Fruit fly (Drosophila melanogaster): ENCODE measurements around the gene gny.

Gene gny

DNA sequence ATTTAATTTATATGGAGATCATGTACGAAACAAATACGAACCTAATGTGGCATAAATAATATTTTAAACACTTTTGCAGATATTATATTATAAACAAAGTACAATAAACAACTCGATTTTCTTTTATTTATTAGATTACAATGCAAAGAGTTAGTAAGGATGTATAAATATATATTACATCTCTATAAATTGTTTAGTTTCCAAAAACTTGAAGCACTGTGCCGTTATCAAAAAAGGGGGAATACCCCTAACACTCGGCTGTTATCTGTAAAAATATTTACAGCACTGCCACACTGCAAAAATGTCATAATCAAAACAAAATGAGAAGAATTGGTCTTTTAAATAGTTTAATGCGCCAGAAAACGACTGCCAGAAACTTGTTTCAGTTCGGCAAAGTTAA lies 48.6 kb downstream of the gny start, which contains the start of gene CG5188 (continued):
- TF ChIP-seq slbo (GFP tag; IDR thresholded peaks at IDR 0.05) = peak; percentile 67
- 0 out of 3 replicates have a peak, but pooled peaks have one; percentile 45 for TF ChIP-seq CG6791 (GFP tag; IDR thresholded peaks at IDR 0.05; ENCODE audit: partially characterized antibody)
- TF ChIP-seq bcd (GFP tag; optimal IDR thresholded peaks at IDR 0.05) = no peak
- TF ChIP-seq CG11398 (GFP tag; optimal IDR thresholded peaks at IDR 0.05) = no peak
- no peak for TF ChIP-seq CG6254 (GFP tag; optimal IDR thresholded peaks at IDR 0.05)
- peak; percentile 54 for TF ChIP-seq Dek (tag; optimal IDR thresholded peaks at IDR 0.05)
- TF ChIP-seq CG14860 (GFP tag; IDR thresholded peaks at IDR 0.05; ENCODE audit: partially characterized antibody) = no peak
- TF ChIP-seq CG1832 (GFP tag; optimal IDR thresholded peaks at IDR 0.05) = no peak
- peak; percentile 40 for TF ChIP-seq Max (GFP tag; optimal IDR thresholded peaks at IDR 0.05)
- TF ChIP-seq gt (GFP tag; IDR thresholded peaks at IDR 0.05) = no peak
- TF ChIP-seq CG6272 (GFP tag; IDR thresholded peaks at IDR 0.05) = no peak
- no peak for TF ChIP-seq Adf1 (GFP tag; IDR thresholded peaks at IDR 0.05)
- TF ChIP-seq CG43689 (GFP tag; IDR thresholded peaks at IDR 0.05) = no peak
- TF ChIP-seq CG2202 (tag; optimal IDR thresholded peaks at IDR 0.05) = no peak
- TF ChIP-seq schlank (tag; optimal IDR thresholded peaks at IDR 0.05) = no peak
- TF ChIP-seq en (GFP tag; optimal IDR thresholded peaks at IDR 0.05) = no peak
- no peak for TF ChIP-seq H15 (GFP tag; IDR thresholded peaks at IDR 0.05)
- no peak for TF ChIP-seq Dip2 (GFP tag; IDR thresholded peaks at IDR 0.05)
- TF ChIP-seq CG17328 (GFP tag; IDR thresholded peaks at IDR 0.05) = peak; percentile 68
- TF ChIP-seq CG5180 (GFP tag; optimal IDR thresholded peaks at IDR 0.05) = no peak
- TF ChIP-seq Antp (GFP tag; optimal IDR thresholded peaks at IDR 0.05) = no peak
- no peak for TF ChIP-seq CG10321 (GFP tag; IDR thresholded peaks at IDR 0.05)
- TF ChIP-seq Hand (GFP tag; optimal IDR thresholded peaks at IDR 0.05) = no peak
- peak in 1 of 2 experiments; percentile 74 for TF ChIP-seq Hr51 (GFP tag; optimal IDR thresholded peaks at IDR 0.05)
- 0 out of 3 replicates have a peak, but pooled peaks have one; percentile 48 for TF ChIP-seq gce (GFP tag; IDR thresholded peaks at IDR 0.05)
- no peak for TF ChIP-seq sens (GFP tag)
- TF ChIP-seq phol (tag; optimal IDR thresholded peaks at IDR 0.05) = peak; percentile 55
- no peak for TF ChIP-seq Hmr (GFP tag; optimal IDR thresholded peaks at IDR 0.05)
- peak; percentile 57 for TF ChIP-seq nmo (GFP tag; optimal IDR thresholded peaks at IDR 0.05)
- TF ChIP-seq CG17186 (GFP tag; optimal IDR thresholded peaks at IDR 0.05) = no peak
- peak; percentile 56 for TF ChIP-seq CG2120 (GFP tag; optimal IDR thresholded peaks at IDR 0.05)
- no peak for TF ChIP-seq CG4360 (GFP tag; IDR thresholded peaks at IDR 0.05)
- no peak for TF ChIP-seq insv (GFP tag; optimal IDR thresholded peaks at IDR 0.05)
- no peak for TF ChIP-seq gcm2 (GFP tag; optimal IDR thresholded peaks at IDR 0.05)
- TF ChIP-seq trem (tag; optimal IDR thresholded peaks at IDR 0.05) = peak; percentile 55
- no peak for TF ChIP-seq Awh (GFP tag; IDR thresholded peaks at IDR 0.05)
- no peak for TF ChIP-seq CG13624 (GFP tag; optimal IDR thresholded peaks at IDR 0.05)
- no peak for TF ChIP-seq CG17612 (GFP tag; IDR thresholded peaks at IDR 0.05)
- no peak for TF ChIP-seq NC2α (GFP tag; optimal IDR thresholded peaks at IDR 0.05)
- no peak for TF ChIP-seq CG4854 (GFP tag; optimal IDR thresholded peaks at IDR 0.05)
- no peak for TF ChIP-seq Side (GFP tag; optimal IDR thresholded peaks at IDR 0.05)
- TF ChIP-seq peb (GFP tag; IDR thresholded peaks at IDR 0.05) = no peak
- no peak for TF ChIP-seq bigmax (GFP tag; optimal IDR thresholded peaks at IDR 0.05)
- no peak for TF ChIP-seq CG10959 (GFP tag; IDR thresholded peaks at IDR 0.05)
- TF ChIP-seq wek (GFP tag; optimal IDR thresholded peaks at IDR 0.05) = peak; percentile 98
- no peak for TF ChIP-seq CG16863 (GFP tag; optimal IDR thresholded peaks at IDR 0.05)
- no peak for TF ChIP-seq D19B (GFP tag; optimal IDR thresholded peaks at IDR 0.05)
- TF ChIP-seq CG1529 (GFP tag; optimal IDR thresholded peaks at IDR 0.05) = peak; percentile 9
- TF ChIP-seq Ssrp (tag; optimal IDR thresholded peaks at IDR 0.05) = peak; percentile 26
- peak; percentile 60 for TF ChIP-seq CG17359 (tag; optimal IDR thresholded peaks at IDR 0.05)
- no peak for TF ChIP-seq CG9215 (GFP tag; IDR thresholded peaks at IDR 0.05)
- no peak for TF ChIP-seq Bteb2 (GFP tag; optimal IDR thresholded peaks at IDR 0.05)
